Worm (Caenorhabditis elegans) whole organism, midembryonic: ENCODE data around the gene faah-5.

Experiments used
- flt-1 ChIP-seq: fragments of 200-800 bp; sonication (Bioruptor generic); IDR thresholded peaks from 2 replicates; pipeline ENCODE4 v1.3.6; 2022; ENCODE audit warnings: missing genetic modification characterization, missing compliant biosample characterization
- klf-2 ChIP-seq: fragments of 200-800 bp; sonication (Bioruptor generic); conservative IDR thresholded peaks from 2 replicates; pipeline ENCODE4 v1.3.6; 2022; ENCODE audit warnings: missing genetic modification reagents, missing genetic modification characterization, missing compliant biosample characterization
- tab-1 ChIP-seq: fragments of 200-800 bp; sonication (Bioruptor generic); IDR thresholded peaks from 2 replicates; pipeline ENCODE4 v1.3.6; 2022; ENCODE audit warnings: missing genetic modification characterization, missing compliant biosample characterization
- ztf-29 ChIP-seq: fragments of 200-800 bp; sonication (Bioruptor generic); IDR thresholded peaks from 2 replicates; pipeline ENCODE4 v1.3.6; 2022; ENCODE audit warnings: missing genetic modification reagents, missing genetic modification characterization, missing compliant biosample characterization

DNA sequence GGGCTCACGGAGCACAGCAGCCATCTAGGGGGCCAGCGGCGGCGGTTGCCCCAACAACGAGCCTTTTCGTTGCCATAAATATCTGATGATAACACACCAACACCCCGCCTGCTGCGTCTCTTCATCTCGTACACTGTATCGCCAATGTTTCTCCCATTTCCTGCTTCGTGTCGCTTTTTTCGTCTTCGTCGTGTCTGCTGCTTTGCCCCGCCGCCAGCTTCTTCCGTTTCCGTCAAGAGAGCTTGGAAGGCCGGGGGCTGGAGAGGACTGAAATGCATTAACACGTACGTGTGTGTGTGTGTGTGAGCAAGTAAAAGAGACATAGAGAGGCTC is 44.7 kb upstream of the faah-5 start:
- peak; percentile 51; the same call in 1 of the 2 replicates for TF ChIP-seq flt-1 (GFP tag; lab: Robert Waterston, UW)
- TF ChIP-seq tab-1 (GFP tag; lab: Robert Waterston, UW) = no peak
- TF ChIP-seq ztf-29 (GFP tag; lab: Robert Waterston, UW) = no peak
- no peak for TF ChIP-seq klf-2 (GFP tag; lab: Robert Waterston, UW)
